Worm (Caenorhabditis elegans) whole organism, young adult: ENCODE measurements around the gene T09F3.4.

Source experiments
- D2030.7 ChIP-seq: fragments of 200-800 bp; sonication (Bioruptor generic); IDR thresholded peaks from 2 replicates; pipeline ENCODE4 v1.3.6; 2022; ENCODE audit warnings: missing genetic modification reagents, missing genetic modification characterization, missing compliant biosample characterization
- F22D6.2 ChIP-seq: sonication (generic microtip); optimal IDR thresholded peaks from 2 replicates; lab custom pipeline; 2016; ENCODE audit warnings: mild to moderate bottlenecking, missing genetic modification characterization, missing compliant biosample characterization
- F37B4.10 ChIP-seq: fragments of 200-800 bp; sonication (Bioruptor generic); IDR thresholded peaks from 2 replicates; pipeline ENCODE4 v1.3.6; 2022; ENCODE audit warnings: missing genetic modification characterization, missing compliant biosample characterization
- T07F8.4 ChIP-seq: sonication (generic microtip); optimal IDR thresholded peaks from 2 replicates; lab custom pipeline; 2016; ENCODE audit warnings: mild to moderate bottlenecking, missing genetic modification characterization, moderate library complexity, missing compliant biosample characterization
- T26A5.8 ChIP-seq: sonication (generic microtip); optimal IDR thresholded peaks from 2 replicates; lab custom pipeline; 2016; ENCODE audit warnings: missing genetic modification characterization, missing compliant biosample characterization
- Y53G8AR.9 ChIP-seq: fragments of 200-800 bp; sonication (Bioruptor generic); conservative IDR thresholded peaks from 2 replicates; pipeline ENCODE4 v1.3.6; 2022; ENCODE audit warnings: missing genetic modification reagents, missing genetic modification characterization, missing compliant biosample characterization
- Y67H2A.10 ChIP-seq: fragments of 200-800 bp; sonication (Bioruptor generic); conservative IDR thresholded peaks from 2 replicates; pipeline ENCODE4 v1.3.6; 2022; ENCODE audit warnings: missing genetic modification reagents, missing genetic modification characterization, missing compliant biosample characterization
- akir-1 ChIP-seq: fragments of 200-800 bp; sonication (Bioruptor generic); optimal IDR thresholded peaks from 2 replicates; lab custom pipeline; 2018; ENCODE audit warnings: mild to moderate bottlenecking, missing genetic modification characterization, moderate library complexity, missing compliant biosample characterization
- aptf-3 ChIP-seq: fragments of 200-800 bp; sonication (Bioruptor generic); IDR thresholded peaks from 2 replicates; pipeline ENCODE4 v1.3.6; 2022; ENCODE audit warnings: missing genetic modification characterization, missing compliant biosample characterization
- attf-3 ChIP-seq: fragments of 200-800 bp; sonication (Bioruptor generic); conservative IDR thresholded peaks from 2 replicates; pipeline ENCODE4 v1.3.6; 2022; ENCODE audit warnings: missing genetic modification reagents, missing genetic modification characterization, missing compliant biosample characterization
- bed-2 ChIP-seq: fragments of 200-800 bp; sonication (Bioruptor generic); IDR thresholded peaks from 2 replicates; pipeline ENCODE4 v1.3.6; 2022; ENCODE audit warnings: missing genetic modification reagents, missing genetic modification characterization, missing compliant biosample characterization
- ccch-3 ChIP-seq: fragments of 200-800 bp; sonication (Bioruptor generic); optimal IDR thresholded peaks from 2 replicates; lab custom pipeline; 2018; ENCODE audit warnings: mild to moderate bottlenecking, missing genetic modification characterization, missing compliant biosample characterization
- cebp-1 ChIP-seq, 2 experiments: fragments of 200-800 bp in 1 of 2; sonication (Bioruptor generic) in 1 of 2; sonication (generic microtip) in 1 of 2; IDR thresholded peaks in 1 of 2; optimal IDR thresholded peaks in 1 of 2; 2 replicates each; pipeline versions ENCODE4 v1.3.6 to Lab custom; 2017 to 2022; ENCODE audit warnings: missing compliant biosample characterization in 2 of 2, missing genetic modification characterization in 2 of 2, mild to moderate bottlenecking in 1 of 2, missing genetic modification reagents in 1 of 2, moderate library complexity in 1 of 2
- ceh-100 ChIP-seq: fragments of 200-800 bp; sonication (Bioruptor generic); IDR thresholded peaks from 2 replicates; pipeline ENCODE4 v1.3.6; 2022; ENCODE audit warnings: missing genetic modification reagents, missing genetic modification characterization, missing compliant biosample characterization
- ceh-40 ChIP-seq: fragments of 200-800 bp; sonication (Bioruptor generic); IDR thresholded peaks from 2 replicates; pipeline ENCODE4 v1.3.6; 2022; ENCODE audit warnings: missing genetic modification characterization, missing compliant biosample characterization
- ceh-58 ChIP-seq: fragments of 200-800 bp; sonication (Bioruptor generic); IDR thresholded peaks from 2 replicates; pipeline ENCODE4 v1.3.6; 2022; ENCODE audit warnings: missing genetic modification characterization, missing compliant biosample characterization
- ceh-79 ChIP-seq: sonication (generic microtip); optimal IDR thresholded peaks from 2 replicates; lab custom pipeline; 2017; ENCODE audit warnings: mild to moderate bottlenecking, missing genetic modification characterization, missing compliant biosample characterization
- chd-7 ChIP-seq: sonication (generic microtip); optimal IDR thresholded peaks from 2 replicates; lab custom pipeline; 2016; ENCODE audit warnings: mild to moderate bottlenecking, missing genetic modification characterization, moderate library complexity, missing compliant biosample characterization
- dpff-1 ChIP-seq: sonication (generic microtip); optimal IDR thresholded peaks from 2 replicates; lab custom pipeline; 2017; ENCODE audit warnings: mild to moderate bottlenecking, missing genetic modification characterization, missing compliant biosample characterization
- egl-44 ChIP-seq: fragments of 200-800 bp; sonication (Bioruptor generic); IDR thresholded peaks from 2 replicates; pipeline ENCODE4 v1.3.6; 2022; ENCODE audit warnings: missing genetic modification reagents, missing genetic modification characterization, missing compliant biosample characterization
- ekl-4 ChIP-seq: fragments of 200-800 bp; sonication (Bioruptor generic); IDR thresholded peaks from 2 replicates; pipeline ENCODE4 v1.3.6; 2022; ENCODE audit warnings: missing genetic modification reagents, missing genetic modification characterization, missing compliant biosample characterization
- fkh-3 ChIP-seq: sonication (generic microtip); optimal IDR thresholded peaks from 2 replicates; lab custom pipeline; 2016; ENCODE audit warnings: mild to moderate bottlenecking, missing genetic modification characterization, missing compliant biosample characterization
- gei-17 ChIP-seq: fragments of 200-800 bp; sonication (Bioruptor generic); optimal IDR thresholded peaks from 2 replicates; lab custom pipeline; 2018; ENCODE audit warnings: mild to moderate bottlenecking, missing genetic modification characterization, missing compliant biosample characterization
- hlh-26 ChIP-seq: fragments of 200-800 bp; sonication (Bioruptor generic); conservative IDR thresholded peaks from 2 replicates; pipeline ENCODE4 v1.3.6; 2022; ENCODE audit warnings: missing genetic modification reagents, missing genetic modification characterization, missing compliant biosample characterization
- hmg-1.2 ChIP-seq: fragments of 200-800 bp; sonication (Bioruptor generic); IDR thresholded peaks from 2 replicates; pipeline ENCODE4 v1.3.6; 2022; ENCODE audit warnings: missing genetic modification reagents, missing genetic modification characterization, missing compliant biosample characterization
- hmg-20 ChIP-seq: fragments of 200-800 bp; sonication (Bioruptor generic); IDR thresholded peaks from 2 replicates; pipeline ENCODE4 v1.3.6; 2022; ENCODE audit warnings: missing genetic modification reagents, missing genetic modification characterization, missing compliant biosample characterization
- let-526 ChIP-seq: fragments of 200-800 bp; sonication (Bioruptor generic); IDR thresholded peaks from 2 replicates; pipeline ENCODE4 v1.3.6; 2022; ENCODE audit warnings: missing genetic modification reagents, missing genetic modification characterization, missing compliant biosample characterization
- let-607 ChIP-seq, 2 experiments: fragments of 200-800 bp in 1 of 2; sonication (Bioruptor generic) in 1 of 2; sonication (generic microtip) in 1 of 2; optimal IDR thresholded peaks; 2 replicates each; lab custom pipeline; 2016 to 2018; ENCODE audit warnings: mild to moderate bottlenecking in 2 of 2, missing compliant biosample characterization in 2 of 2, missing genetic modification characterization in 2 of 2, moderate library complexity in 2 of 2, missing genotype in 1 of 2
- lin-40 ChIP-seq: sonication (generic microtip); optimal IDR thresholded peaks from 2 replicates; lab custom pipeline; 2016; ENCODE audit warnings: missing genetic modification characterization, mild to moderate bottlenecking, missing compliant biosample characterization, missing genotype, missing genetic modification reagents
- lsy-27 ChIP-seq: sonication (generic microtip); optimal IDR thresholded peaks from 2 replicates; lab custom pipeline; 2017; ENCODE audit warnings: missing genetic modification characterization, mild to moderate bottlenecking, missing compliant biosample characterization, antibody characterized with exemption, missing genotype, borderline replicate concordance; ENCODE audit not compliant: insufficient read depth
- madf-10 ChIP-seq: sonication (generic microtip); optimal IDR thresholded peaks from 2 replicates; lab custom pipeline; 2016; ENCODE audit warnings: mild to moderate bottlenecking, missing genetic modification characterization, missing compliant biosample characterization
- madf-6 ChIP-seq: fragments of 200-800 bp; sonication (Bioruptor generic); IDR thresholded peaks from 2 replicates; pipeline ENCODE4 v1.3.6; 2022; ENCODE audit warnings: missing genetic modification reagents, missing genetic modification characterization, missing compliant biosample characterization
- nfya-1 ChIP-seq: sonication (generic microtip); optimal IDR thresholded peaks from 2 replicates; lab custom pipeline; 2017; ENCODE audit warnings: antibody characterized with exemption, missing compliant biosample characterization, missing genetic modification characterization, borderline replicate concordance; ENCODE audit not compliant: insufficient read depth
- nfya-2 ChIP-seq: fragments of 200-800 bp; sonication (Bioruptor generic); IDR thresholded peaks from 2 replicates; pipeline ENCODE4 v1.3.6; 2022; ENCODE audit warnings: missing genetic modification reagents, missing genetic modification characterization, missing compliant biosample characterization
- nfyb-1 ChIP-seq: fragments of 200-800 bp; sonication (Bioruptor generic); IDR thresholded peaks from 2 replicates; pipeline ENCODE4 v1.3.6; 2022; ENCODE audit warnings: missing genetic modification reagents, missing genetic modification characterization, missing compliant biosample characterization
- nhr-179 ChIP-seq: sonication (generic microtip); optimal IDR thresholded peaks from 2 replicates; lab custom pipeline; 2016; ENCODE audit warnings: mild to moderate bottlenecking, missing genetic modification characterization, missing compliant biosample characterization
- nhr-90 ChIP-seq: sonication (generic microtip); optimal IDR thresholded peaks from 2 replicates; lab custom pipeline; 2016; ENCODE audit warnings: missing genotype, mild to moderate bottlenecking, missing genetic modification characterization, missing compliant biosample characterization
- repo-1 ChIP-seq: sonication (generic microtip); optimal IDR thresholded peaks from 2 replicates; lab custom pipeline; 2017; ENCODE audit warnings: mild to moderate bottlenecking, missing genetic modification characterization, missing compliant biosample characterization
- rpc-1 ChIP-seq, 2 experiments: fragments of 150-350 bp in 1 of 2; sonication (generic microtip) in 1 of 2; optimal IDR thresholded peaks; 2 replicates each; lab custom pipeline; 2014 to 2018; ENCODE audit warnings: missing biosample characterization in 1 of 2, missing genetic modification characterization in 1 of 2, missing genetic modification reagents in 1 of 2, missing genotype in 1 of 2
- sdz-38 ChIP-seq: sonication (generic microtip); optimal IDR thresholded peaks from 2 replicates; lab custom pipeline; 2016; ENCODE audit warnings: missing genotype, missing genetic modification characterization, missing compliant biosample characterization
- sptf-2 ChIP-seq: fragments of 200-800 bp; sonication (Bioruptor generic); optimal IDR thresholded peaks from 2 replicates; lab custom pipeline; 2018; ENCODE audit warnings: mild to moderate bottlenecking, missing genetic modification characterization, missing compliant biosample characterization
- xnd-1 ChIP-seq: sonication (generic microtip); optimal IDR thresholded peaks from 2 replicates; lab custom pipeline; 2016; ENCODE audit warnings: missing genotype, missing genetic modification reagents, missing genetic modification characterization, missing compliant biosample characterization
- zim-3 ChIP-seq: sonication (generic microtip); optimal IDR thresholded peaks from 2 replicates; lab custom pipeline; 2017; ENCODE audit warnings: mild to moderate bottlenecking, missing genetic modification characterization, moderate library complexity, missing compliant biosample characterization
- ztf-18 ChIP-seq: sonication (generic microtip); optimal IDR thresholded peaks from 2 replicates; lab custom pipeline; 2016; ENCODE audit warnings: missing genotype, mild to moderate bottlenecking, missing genetic modification characterization, missing compliant biosample characterization
- ztf-22 ChIP-seq: fragments of 200-800 bp; sonication (Bioruptor generic); optimal IDR thresholded peaks from 2 replicates; lab custom pipeline; 2018; ENCODE audit warnings: mild to moderate bottlenecking, missing genetic modification characterization, moderate library complexity, missing compliant biosample characterization
- ztf-6 ChIP-seq: fragments of 200-800 bp; sonication (Bioruptor generic); IDR thresholded peaks from 2 replicates; pipeline ENCODE4 v1.3.6; 2022; ENCODE audit warnings: missing genetic modification reagents, missing genetic modification characterization, missing compliant biosample characterization

The T09F3.4 gene

DNA sequence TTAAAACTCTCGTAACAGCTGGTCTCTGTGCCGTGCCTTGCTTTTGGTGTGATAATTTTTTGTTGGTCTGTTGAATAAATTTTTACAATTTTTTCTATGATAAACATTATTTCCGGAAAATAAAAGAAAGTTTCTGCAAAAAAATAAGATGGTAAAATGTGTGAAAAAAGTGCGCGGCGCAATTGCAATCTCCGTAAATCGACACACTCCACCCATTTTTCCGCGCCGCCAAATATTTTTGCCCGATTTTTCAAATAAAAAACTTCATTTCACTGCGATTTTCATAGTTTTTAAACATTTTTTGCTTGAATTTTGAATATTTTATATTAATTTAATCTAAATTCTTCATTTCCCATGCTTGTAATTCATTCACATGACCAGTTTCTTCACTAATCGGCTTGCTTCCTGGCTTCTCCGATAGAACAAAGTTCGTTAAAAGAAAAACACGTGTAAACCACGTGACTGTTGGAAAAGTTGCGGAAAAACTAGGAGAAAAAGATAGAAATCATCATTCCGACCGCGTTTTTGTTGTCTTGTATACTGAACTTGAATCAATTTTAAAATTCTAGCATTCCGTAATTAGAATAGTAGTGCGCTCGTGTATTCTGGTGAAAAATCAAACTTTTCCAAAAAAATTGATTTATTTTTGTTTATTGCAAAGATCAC lies 7.3 kb upstream of the T09F3.4 start (continued):
- no peak for TF ChIP-seq ceh-58
- peak; percentile 43 for TF ChIP-seq hmg-1.2
- TF ChIP-seq bed-2 (GFP tag; lab: Robert Waterston, UW), result no peak
- TF ChIP-seq zim-3 (tag; lab: Kevin White, UChicago), result no peak
- TF ChIP-seq ceh-79 (tag; lab: Kevin White, UChicago), result no peak
- peak; percentile 59 for TF ChIP-seq lin-40 (tag; lab: Kevin White, UChicago)
- TF ChIP-seq sdz-38 (tag; lab: Kevin White, UChicago), result no peak
- peak; percentile 26; the same call in 1 of the 2 replicates for TF ChIP-seq ekl-4
- no peak for TF ChIP-seq ccch-3
- TF ChIP-seq nfya-2 (GFP tag; lab: Robert Waterston, UW), result no peak
- no peak for TF ChIP-seq cebp-1 (GFP tag; IDR thresholded peaks at IDR 0.05; lab: Robert Waterston, UW)
- peak; percentile 68 for TF ChIP-seq cebp-1 (tag; optimal IDR thresholded peaks at IDR 0.05; lab: Kevin White, UChicago)
- TF ChIP-seq gei-17 (GFP tag; lab: Kevin White, UChicago), result no peak
- no peak for TF ChIP-seq Y67H2A.10 (GFP tag; lab: Robert Waterston, UW)
- TF ChIP-seq chd-7 (tag; lab: Kevin White, UChicago), result peak; percentile 33
- no peak for TF ChIP-seq nhr-179 (tag; lab: Kevin White, UChicago)
- TF ChIP-seq rpc-1 (optimal IDR thresholded peaks at IDR 0.05; lab: Kevin White, UChicago), result peak; percentile 33
- no peak for TF ChIP-seq rpc-1 (tag; optimal IDR thresholded peaks at IDR 0.05; lab: Kevin White, UChicago)
- TF ChIP-seq nfyb-1, result 0 out of 2 replicates have a peak, but pooled peaks have one; percentile 14
- peak; percentile 56 for TF ChIP-seq repo-1 (tag; lab: Kevin White, UChicago)
- TF ChIP-seq F22D6.2 (tag; lab: Kevin White, UChicago), result no peak
- 0 out of 2 replicates have a peak, but pooled peaks have one; percentile 7 for TF ChIP-seq egl-44
- TF ChIP-seq ceh-100, result peak; percentile 74
- TF ChIP-seq lsy-27 (tag; lab: Kevin White, UChicago), result no peak
- TF ChIP-seq sptf-2, result no peak
- no peak for TF ChIP-seq F37B4.10 (GFP tag; lab: Robert Waterston, UW)
- TF ChIP-seq fkh-3 (tag; lab: Kevin White, UChicago), result no peak
- TF ChIP-seq madf-10, result peak; percentile 46
- no peak for TF ChIP-seq nhr-90 (tag; lab: Kevin White, UChicago)
- TF ChIP-seq hmg-20, result no peak
- TF ChIP-seq dpff-1 (tag; lab: Kevin White, UChicago), result no peak
- peak in 1 of 2 experiments; percentile 35 for TF ChIP-seq let-607 (tag; optimal IDR thresholded peaks at IDR 0.05; lab: Kevin White, UChicago)
- TF ChIP-seq ztf-22 (GFP tag; lab: Kevin White, UChicago), result no peak
- TF ChIP-seq aptf-3 (GFP tag; lab: Robert Waterston, UW), result no peak
- TF ChIP-seq akir-1, result no peak
- no peak for TF ChIP-seq hlh-26 (GFP tag; lab: Robert Waterston, UW)
- TF ChIP-seq D2030.7 (GFP tag; lab: Robert Waterston, UW), result peak; percentile 56
- TF ChIP-seq madf-6 (GFP tag; lab: Robert Waterston, UW), result peak; percentile 66
- no peak for TF ChIP-seq xnd-1 (tag; lab: Kevin White, UChicago)
- TF ChIP-seq ztf-18 (tag; lab: Kevin White, UChicago), result peak; percentile 45
- TF ChIP-seq T26A5.8 (tag; lab: Kevin White, UChicago), result no peak
- no peak for TF ChIP-seq Y53G8AR.9 (GFP tag; lab: Robert Waterston, UW)
- TF ChIP-seq attf-3 (GFP tag; lab: Robert Waterston, UW), result peak; percentile 56; the same call in 1 of the 2 replicates
- TF ChIP-seq ztf-6 (GFP tag; lab: Robert Waterston, UW), result no peak
- TF ChIP-seq ceh-40, result no peak
- TF ChIP-seq let-526 (GFP tag; lab: Robert Waterston, UW), result 0 out of 2 replicates have a peak, but pooled peaks have one; percentile 26
- TF ChIP-seq nfya-1 (tag; lab: Kevin White, UChicago), result no peak
- TF ChIP-seq T07F8.4 (tag; lab: Kevin White, UChicago), result no peak
